Worm (Caenorhabditis elegans) whole organism, L3 larva: ENCODE results near the gene F10D2.8.

Source experiments
- lin-15B ChIP-seq: fragments of 150-350 bp; optimal IDR thresholded peaks from 2 replicates; lab custom pipeline; 2014; ENCODE audit warnings: missing biosample characterization, missing genetic modification characterization
- mml-1 ChIP-seq: fragments of 150-350 bp; sonication (generic microtip); optimal IDR thresholded peaks from 3 replicates; lab custom pipeline; 2014; ENCODE audit warnings: missing biosample characterization, missing genetic modification characterization

ce11 chrV:7194818-7195217 is 44.3 kb upstream of the F10D2.8 start:
- TF ChIP-seq mml-1 (tag; lab: Kevin White, UChicago) = no peak
- no peak for TF ChIP-seq lin-15B (tag; lab: Kevin White, UChicago)
